Worm (Caenorhabditis elegans) whole organism, young adult: Measurements from ENCODE around the gene W02B3.7.
A peak's percentile ranks its signal among the peaks of the same experiment; 100 is the strongest.

Source experiments
- D2030.7 ChIP-seq: fragments of 200-800 bp; sonication (Bioruptor generic); IDR thresholded peaks from 2 replicates; pipeline ENCODE4 v1.3.6; 2022; ENCODE audit warnings: missing genetic modification reagents, missing genetic modification characterization, missing compliant biosample characterization
- F10E7.11 ChIP-seq: sonication (generic microtip); optimal IDR thresholded peaks from 2 replicates; lab custom pipeline; 2017; ENCODE audit warnings: mild to moderate bottlenecking, missing genetic modification characterization, moderate library complexity, missing compliant biosample characterization
- F23B12.7 ChIP-seq: sonication (generic microtip); optimal IDR thresholded peaks from 2 replicates; lab custom pipeline; 2017; ENCODE audit warnings: missing genetic modification characterization, mild to moderate bottlenecking, missing compliant biosample characterization, antibody characterized with exemption, moderate library complexity; ENCODE audit not compliant: insufficient read depth
- F52B5.7 ChIP-seq: sonication (generic microtip); optimal IDR thresholded peaks from 2 replicates; lab custom pipeline; 2016; ENCODE audit warnings: mild to moderate bottlenecking, missing genetic modification characterization, missing compliant biosample characterization
- F57A8.1 ChIP-seq: fragments of 200-800 bp; sonication (Bioruptor generic); optimal IDR thresholded peaks from 2 replicates; lab custom pipeline; 2018; ENCODE audit warnings: mild to moderate bottlenecking, missing genetic modification characterization, moderate library complexity, missing compliant biosample characterization
- Y53F4B.3 ChIP-seq: fragments of 200-800 bp; sonication (Bioruptor generic); IDR thresholded peaks from 2 replicates; pipeline ENCODE4 v1.3.6; 2022; ENCODE audit warnings: missing genetic modification reagents, missing genetic modification characterization, missing compliant biosample characterization
- Y53G8AR.9 ChIP-seq: fragments of 200-800 bp; sonication (Bioruptor generic); conservative IDR thresholded peaks from 2 replicates; pipeline ENCODE4 v1.3.6; 2022; ENCODE audit warnings: missing genetic modification reagents, missing genetic modification characterization, missing compliant biosample characterization
- ama-1 ChIP-seq, 3 experiments: fragments of 150-350 bp in 1 of 3; sonication (generic microtip) in 2 of 3; optimal IDR thresholded peaks; 2 replicates each; lab custom pipeline; 2014 to 2018; ENCODE audit warnings: missing biosample characterization in 2 of 3, missing genetic modification characterization in 2 of 3, missing genetic modification reagents in 2 of 3
- atf-7 ChIP-seq: sonication (generic microtip); optimal IDR thresholded peaks from 2 replicates; lab custom pipeline; 2017; ENCODE audit warnings: mild to moderate bottlenecking, missing genetic modification characterization, missing compliant biosample characterization
- attf-5 ChIP-seq: fragments of 200-800 bp; sonication (Bioruptor generic); optimal IDR thresholded peaks from 2 replicates; lab custom pipeline; 2018; ENCODE audit warnings: mild to moderate bottlenecking, missing genetic modification characterization, missing compliant biosample characterization
- bed-1 ChIP-seq: fragments of 200-800 bp; sonication (Bioruptor generic); IDR thresholded peaks from 2 replicates; pipeline ENCODE4 v1.3.6; 2022; ENCODE audit warnings: missing genetic modification reagents, missing genetic modification characterization, missing compliant biosample characterization
- ccch-3 ChIP-seq: fragments of 200-800 bp; sonication (Bioruptor generic); optimal IDR thresholded peaks from 2 replicates; lab custom pipeline; 2018; ENCODE audit warnings: mild to moderate bottlenecking, missing genetic modification characterization, missing compliant biosample characterization
- cebp-1 ChIP-seq, 2 experiments: fragments of 200-800 bp in 1 of 2; sonication (Bioruptor generic) in 1 of 2; sonication (generic microtip) in 1 of 2; IDR thresholded peaks in 1 of 2; optimal IDR thresholded peaks in 1 of 2; 2 replicates each; pipeline versions ENCODE4 v1.3.6 to Lab custom; 2017 to 2022; ENCODE audit warnings: missing compliant biosample characterization in 2 of 2, missing genetic modification characterization in 2 of 2, mild to moderate bottlenecking in 1 of 2, missing genetic modification reagents in 1 of 2, moderate library complexity in 1 of 2
- cebp-2 ChIP-seq: fragments of 200-800 bp; sonication (Bioruptor generic); IDR thresholded peaks from 2 replicates; pipeline ENCODE4 v1.3.6; 2022; ENCODE audit warnings: missing genetic modification characterization, missing compliant biosample characterization
- ceh-40 ChIP-seq: fragments of 200-800 bp; sonication (Bioruptor generic); IDR thresholded peaks from 2 replicates; pipeline ENCODE4 v1.3.6; 2022; ENCODE audit warnings: missing genetic modification characterization, missing compliant biosample characterization
- ceh-58 ChIP-seq: fragments of 200-800 bp; sonication (Bioruptor generic); IDR thresholded peaks from 2 replicates; pipeline ENCODE4 v1.3.6; 2022; ENCODE audit warnings: missing genetic modification characterization, missing compliant biosample characterization
- dox-1 ChIP-seq: fragments of 200-800 bp; sonication (Bioruptor generic); IDR thresholded peaks from 2 replicates; pipeline ENCODE4 v1.3.6; 2022; ENCODE audit warnings: missing genetic modification reagents, missing genetic modification characterization, missing compliant biosample characterization
- egl-18 ChIP-seq: fragments of 200-800 bp; sonication (Bioruptor generic); IDR thresholded peaks from 2 replicates; pipeline ENCODE4 v1.3.6; 2022; ENCODE audit warnings: missing genetic modification reagents, missing genetic modification characterization, missing compliant biosample characterization
- egrh-3 ChIP-seq: fragments of 200-800 bp; sonication (Bioruptor generic); IDR thresholded peaks from 2 replicates; pipeline ENCODE4 v1.3.6; 2022; ENCODE audit warnings: missing genetic modification reagents, missing genetic modification characterization, missing compliant biosample characterization
- ekl-4 ChIP-seq: fragments of 200-800 bp; sonication (Bioruptor generic); IDR thresholded peaks from 2 replicates; pipeline ENCODE4 v1.3.6; 2022; ENCODE audit warnings: missing genetic modification reagents, missing genetic modification characterization, missing compliant biosample characterization
- ets-4 ChIP-seq: fragments of 200-800 bp; sonication (Bioruptor generic); optimal IDR thresholded peaks from 2 replicates; lab custom pipeline; 2018; ENCODE audit warnings: mild to moderate bottlenecking, missing genetic modification characterization, missing compliant biosample characterization
- let-526 ChIP-seq: fragments of 200-800 bp; sonication (Bioruptor generic); IDR thresholded peaks from 2 replicates; pipeline ENCODE4 v1.3.6; 2022; ENCODE audit warnings: missing genetic modification reagents, missing genetic modification characterization, missing compliant biosample characterization
- let-607 ChIP-seq, 2 experiments: fragments of 200-800 bp in 1 of 2; sonication (Bioruptor generic) in 1 of 2; sonication (generic microtip) in 1 of 2; optimal IDR thresholded peaks; 2 replicates each; lab custom pipeline; 2016 to 2018; ENCODE audit warnings: mild to moderate bottlenecking in 2 of 2, missing compliant biosample characterization in 2 of 2, missing genetic modification characterization in 2 of 2, moderate library complexity in 2 of 2, missing genotype in 1 of 2
- lin-54 ChIP-seq: fragments of 200-800 bp; sonication (Bioruptor generic); optimal IDR thresholded peaks from 2 replicates; lab custom pipeline; 2018; ENCODE audit warnings: mild to moderate bottlenecking, missing genetic modification characterization, missing compliant biosample characterization
- lsl-1 ChIP-seq: fragments of 200-800 bp; sonication (Bioruptor generic); optimal IDR thresholded peaks from 2 replicates; lab custom pipeline; 2018; ENCODE audit warnings: mild to moderate bottlenecking, missing genetic modification characterization, moderate library complexity, missing compliant biosample characterization
- lsy-27 ChIP-seq: sonication (generic microtip); optimal IDR thresholded peaks from 2 replicates; lab custom pipeline; 2017; ENCODE audit warnings: missing genetic modification characterization, mild to moderate bottlenecking, missing compliant biosample characterization, antibody characterized with exemption, missing genotype, borderline replicate concordance; ENCODE audit not compliant: insufficient read depth
- madf-3 ChIP-seq: fragments of 200-800 bp; sonication (Bioruptor generic); IDR thresholded peaks from 2 replicates; pipeline ENCODE4 v1.3.6; 2022; ENCODE audit warnings: missing genetic modification reagents, missing genetic modification characterization, missing compliant biosample characterization
- mcd-1 ChIP-seq: fragments of 200-800 bp; sonication (Bioruptor generic); IDR thresholded peaks from 2 replicates; pipeline ENCODE4 v1.3.6; 2022; ENCODE audit warnings: missing genetic modification reagents, missing genetic modification characterization, missing compliant biosample characterization
- mxl-1 ChIP-seq: sonication (generic microtip); optimal IDR thresholded peaks from 2 replicates; lab custom pipeline; 2016; ENCODE audit warnings: missing genetic modification characterization, missing compliant biosample characterization
- nfyb-1 ChIP-seq: fragments of 200-800 bp; sonication (Bioruptor generic); IDR thresholded peaks from 2 replicates; pipeline ENCODE4 v1.3.6; 2022; ENCODE audit warnings: missing genetic modification reagents, missing genetic modification characterization, missing compliant biosample characterization
- nhr-120 ChIP-seq: fragments of 200-800 bp; sonication (Bioruptor generic); IDR thresholded peaks from 2 replicates; pipeline ENCODE4 v1.3.6; 2022; ENCODE audit warnings: missing genetic modification characterization, missing compliant biosample characterization
- pha-4 ChIP-seq: fragments of 150-350 bp; sonication (generic microtip); optimal IDR thresholded peaks from 2 replicates; lab custom pipeline; 2014; ENCODE audit warnings: missing biosample characterization, missing genetic modification reagents, missing genetic modification characterization
- rec-8 ChIP-seq, 2 experiments: sonication (generic microtip); optimal IDR thresholded peaks; 2 replicates each; lab custom pipeline; 2016; ENCODE audit warnings: mild to moderate bottlenecking in 2 of 2, missing genetic modification characterization in 2 of 2, missing genetic modification reagents in 2 of 2, missing genotype in 2 of 2, missing biosample characterization in 1 of 2, missing compliant biosample characterization in 1 of 2, moderate library complexity in 1 of 2
- sdz-38 ChIP-seq: sonication (generic microtip); optimal IDR thresholded peaks from 2 replicates; lab custom pipeline; 2016; ENCODE audit warnings: missing genotype, missing genetic modification characterization, missing compliant biosample characterization
- sea-2 ChIP-seq: fragments of 200-800 bp; sonication (Bioruptor generic); IDR thresholded peaks from 2 replicates; pipeline ENCODE4 v1.3.6; 2022; ENCODE audit warnings: missing genetic modification characterization, missing compliant biosample characterization
- sptf-2 ChIP-seq: fragments of 200-800 bp; sonication (Bioruptor generic); optimal IDR thresholded peaks from 2 replicates; lab custom pipeline; 2018; ENCODE audit warnings: mild to moderate bottlenecking, missing genetic modification characterization, missing compliant biosample characterization
- tbp1 ChIP-seq: fragments of 200-800 bp; sonication (Bioruptor generic); optimal IDR thresholded peaks from 2 replicates; lab custom pipeline; 2018; ENCODE audit warnings: mild to moderate bottlenecking, missing genetic modification characterization, missing compliant biosample characterization
- tbx-9 ChIP-seq: sonication (generic microtip); optimal IDR thresholded peaks from 2 replicates; lab custom pipeline; 2016; ENCODE audit warnings: borderline replicate concordance, missing genetic modification characterization, inconsistent platforms, missing compliant biosample characterization
- tlf-1 ChIP-seq: fragments of 200-800 bp; sonication (Bioruptor generic); optimal IDR thresholded peaks from 2 replicates; lab custom pipeline; 2018; ENCODE audit warnings: mild to moderate bottlenecking, missing genetic modification characterization, missing compliant biosample characterization
- zfh-2 ChIP-seq: fragments of 200-800 bp; sonication (Bioruptor generic); conservative IDR thresholded peaks from 2 replicates; pipeline ENCODE4 v1.3.6; 2022; ENCODE audit warnings: missing genetic modification reagents, missing genetic modification characterization, missing compliant biosample characterization
- zim-3 ChIP-seq: sonication (generic microtip); optimal IDR thresholded peaks from 2 replicates; lab custom pipeline; 2017; ENCODE audit warnings: mild to moderate bottlenecking, missing genetic modification characterization, moderate library complexity, missing compliant biosample characterization
- ztf-18 ChIP-seq: sonication (generic microtip); optimal IDR thresholded peaks from 2 replicates; lab custom pipeline; 2016; ENCODE audit warnings: missing genotype, mild to moderate bottlenecking, missing genetic modification characterization, missing compliant biosample characterization

The W02B3.7 gene

DNA sequence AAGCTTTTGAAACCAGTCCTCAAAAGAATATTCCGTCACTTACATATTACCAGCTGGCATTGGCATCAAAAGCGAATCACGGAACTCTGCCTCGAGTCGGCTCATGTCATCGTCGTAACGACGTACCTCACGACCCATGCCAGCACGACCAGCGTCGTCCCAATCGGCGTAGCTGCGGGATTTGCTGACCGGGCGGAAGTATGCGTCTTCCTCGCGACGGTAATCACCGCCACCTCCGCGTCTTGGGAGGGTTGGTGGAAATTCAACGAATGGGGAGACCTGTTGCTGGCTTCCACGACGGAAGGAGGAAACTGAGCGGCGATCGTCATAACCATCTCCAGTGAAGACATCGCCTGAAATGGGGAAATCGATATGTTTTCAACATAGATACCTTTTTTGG lies 36.2 kb upstream of the W02B3.7 start:
- TF ChIP-seq zim-3 (tag; lab: Kevin White, UChicago) = no peak
- peak; percentile 33; the same call in 1 of the 2 replicates for TF ChIP-seq egrh-3
- no peak for TF ChIP-seq F57A8.1 (GFP tag; lab: Kevin White, UChicago)
- no peak for TF ChIP-seq madf-3
- TF ChIP-seq let-526 = no peak
- TF ChIP-seq dox-1 = no peak
- no peak for TF ChIP-seq pha-4 (tag; lab: Kevin White, UChicago)
- TF ChIP-seq, all 124 proteins: peak for 1

ce11 chrIII:724819-725218 lies 33.0 kb upstream of the W02B3.7 start, which contains the start of gene flp-24:
Gene flp-24, plus strand, starts transcription at chrIII:725119.
- TF ChIP-seq ztf-18 (tag; lab: Kevin White, UChicago) (no peak), madf-3 (no peak), ekl-4 (GFP tag; lab: Robert Waterston, UW) (no peak), tbp1 (GFP tag; lab: Kevin White, UChicago) (no peak), lsy-27 (no peak), cebp-2 (no peak), tbx-9 (tag; lab: Kevin White, UChicago) (no peak), pha-4 (tag; lab: Kevin White, UChicago) (no peak), sdz-38 (no peak), sptf-2 (GFP tag; lab: Kevin White, UChicago) (no peak), F23B12.7 (tag; lab: Kevin White, UChicago) (no peak), nfyb-1 (GFP tag; lab: Robert Waterston, UW) (no peak), tlf-1 (no peak), D2030.7 (no peak)

- no peak for TF ChIP-seq atf-7 (tag; lab: Kevin White, UChicago)
- TF ChIP-seq zfh-2 = peak; percentile 43; the same call in 1 of the 2 replicates
Observed at ce11 chrIII:710042-710441, 18.2 kb upstream of the W02B3.7 start.

DNA sequence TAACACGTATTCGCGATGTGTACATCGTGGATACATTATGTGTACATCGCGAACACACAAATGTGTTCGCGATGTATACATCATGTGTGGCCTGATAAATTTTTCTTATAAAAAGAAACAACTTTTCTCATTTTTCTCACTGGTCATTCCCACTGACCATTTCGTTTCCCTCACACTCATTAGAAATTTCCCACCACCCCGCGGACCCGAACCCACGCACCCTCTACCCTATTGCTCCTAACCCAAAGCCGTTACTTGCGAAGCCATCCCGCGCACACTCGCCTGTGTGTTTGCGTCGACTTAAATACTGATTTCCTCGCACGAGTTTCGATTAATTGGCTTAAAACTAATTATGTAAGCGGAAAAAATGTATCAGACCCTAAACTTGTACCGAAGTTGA lies 7.0 kb upstream of the W02B3.7 start:
- TF ChIP-seq F52B5.7 (tag; lab: Kevin White, UChicago) (peak; percentile 37), ets-4 (GFP tag; lab: Kevin White, UChicago) (no peak), attf-5 (GFP tag; lab: Kevin White, UChicago) (peak; percentile 68), ama-1 (optimal IDR thresholded peaks at IDR 0.05; lab: Kevin White, UChicago) (no peak), ama-1 (GFP tag; optimal IDR thresholded peaks at IDR 0.05; lab: Kevin White, UChicago) (peak; percentile 40 to 43), ceh-40 (GFP tag; lab: Robert Waterston, UW) (peak; percentile 84; the same call in 1 of the 2 replicates), cebp-1 (GFP tag; IDR thresholded peaks at IDR 0.05; lab: Robert Waterston, UW) (no peak), cebp-1 (tag; optimal IDR thresholded peaks at IDR 0.05; lab: Kevin White, UChicago) (peak; percentile 49), cebp-2 (no peak), dox-1 (peak; percentile 66), bed-1 (peak; percentile 68; the same call in 1 of the 2 replicates), egl-18 (GFP tag; lab: Robert Waterston, UW) (no peak), let-607 (tag; optimal IDR thresholded peaks at IDR 0.05; lab: Kevin White, UChicago) (peak in 1 of 2 experiments; percentile 28), lsl-1 (GFP tag; lab: Kevin White, UChicago) (peak; percentile 45), ccch-3 (GFP tag; lab: Kevin White, UChicago) (no peak), sea-2 (GFP tag; lab: Robert Waterston, UW) (peak; percentile 43; the same call in 1 of the 2 replicates), lin-54 (GFP tag; lab: Kevin White, UChicago) (peak; percentile 49), ceh-58 (0 out of 2 replicates have a peak, but pooled peaks have one; percentile 79), mcd-1 (peak; percentile 35; the same call in 1 of the 2 replicates), mxl-1 (tag; lab: Kevin White, UChicago) (peak; percentile 59), Y53G8AR.9 (GFP tag; lab: Robert Waterston, UW) (0 out of 2 replicates have a peak, but pooled peaks have one; percentile 69), madf-3 (peak; percentile 80), F10E7.11 (tag; lab: Kevin White, UChicago) (no peak), Y53F4B.3 (no peak), zim-3 (tag; lab: Kevin White, UChicago) (peak; percentile 17), ekl-4 (GFP tag; lab: Robert Waterston, UW) (peak; percentile 56; the same call in 1 of the 2 replicates), nhr-120 (GFP tag; lab: Robert Waterston, UW) (0 out of 2 replicates have a peak, but pooled peaks have one; percentile 22), rec-8 (tag; optimal IDR thresholded peaks at IDR 0.05; lab: Kevin White, UChicago) (peak in 1 of 2 experiments; percentile 76)
